Worm (Caenorhabditis elegans): Measurements from ENCODE around the gene coq-2.

coq-2 gene

DNA sequence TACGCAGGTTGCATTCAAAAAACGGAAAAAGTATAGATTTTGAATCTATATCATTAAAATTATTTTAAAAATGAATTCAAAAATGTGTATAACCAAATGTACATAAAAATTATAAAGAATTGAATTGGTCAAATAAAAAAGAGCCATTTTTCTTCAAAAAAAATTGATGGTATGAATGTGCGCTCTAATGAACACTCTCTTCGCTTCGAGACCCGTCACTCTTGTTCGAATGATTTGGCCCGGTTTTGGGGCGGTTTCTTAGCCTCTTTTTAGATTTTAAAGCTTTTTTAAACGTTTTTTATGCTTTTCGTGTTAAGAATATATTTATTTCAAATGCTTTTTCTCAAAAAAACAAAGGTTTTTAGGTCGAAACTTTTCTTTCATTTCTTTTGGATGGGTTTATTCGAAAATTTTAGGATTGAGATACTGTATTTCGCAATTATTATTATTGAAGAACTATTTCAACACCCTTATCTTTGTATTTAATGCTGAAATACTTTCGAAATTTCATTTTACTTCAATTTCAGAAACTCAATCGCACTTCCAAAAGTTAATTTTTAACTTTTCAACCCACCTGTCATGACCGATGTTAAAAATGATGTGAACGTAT is 6.1 kb upstream of the coq-2 start, which contains the start of gene inf-1 (continued):
- TF ChIP-seq isw-1 (GFP tag; IDR thresholded peaks at IDR 0.05) (no peak), swsn-7 (tag; optimal IDR thresholded peaks at IDR 0.05) (peak; percentile 26), nhr-85 (tag) (peak; percentile 57), unc-30 (tag; optimal IDR thresholded peaks at IDR 0.05) (no peak), egl-13 (tag; optimal IDR thresholded peaks at IDR 0.05) (no peak), xbp-1 (tag; optimal IDR thresholded peaks at IDR 0.05) (peak; percentile 44), mep-1 (tag; optimal IDR thresholded peaks at IDR 0.05) (peak; percentile 66), nhr-71 (tag; optimal IDR thresholded peaks at IDR 0.05) (peak; percentile 41), fkh-8 (tag; optimal IDR thresholded peaks at IDR 0.05) (peak; percentile 14), sup-37 (GFP tag; optimal IDR thresholded peaks at IDR 0.05) (no peak), nhr-28 (tag; optimal IDR thresholded peaks at IDR 0.05) (no peak), jun-1 (tag; optimal IDR thresholded peaks at IDR 0.05) (no peak), irx-1 (tag; optimal IDR thresholded peaks at IDR 0.05) (no peak), unc-130 (tag; optimal IDR thresholded peaks at IDR 0.05) (peak; percentile 25), egl-27 (tag; optimal IDR thresholded peaks at IDR 0.05) (no peak), ceh-63 (GFP tag; optimal IDR thresholded peaks at IDR 0.05) (no peak), lin-35 (GFP tag; optimal IDR thresholded peaks at IDR 0.05) (peak; percentile 69 to 81), ztf-4 (tag; optimal IDR thresholded peaks at IDR 0.05) (no peak), fkh-4 (tag; optimal IDR thresholded peaks at IDR 0.05; ENCODE audit: borderline replicate concordance) (no peak), ceh-90 (tag; optimal IDR thresholded peaks at IDR 0.05) (no peak), lin-15B (tag; optimal IDR thresholded peaks at IDR 0.05) (peak; percentile 67), dsc-1 (tag; optimal IDR thresholded peaks at IDR 0.05) (no peak), nhr-84 (tag; optimal IDR thresholded peaks at IDR 0.05) (no peak), dpl-1 (GFP tag; optimal IDR thresholded peaks at IDR 0.05) (peak; percentile 41 to 77 (median 61)), ceh-88 (GFP tag; IDR thresholded peaks at IDR 0.05) (no peak), C04F5.9 (tag; optimal IDR thresholded peaks at IDR 0.05) (no peak), pqm-1 (tag; optimal IDR thresholded peaks at IDR 0.05) (no peak), zip-4 (GFP tag; optimal IDR thresholded peaks at IDR 0.05) (no peak), C34B4.2 (tag; optimal IDR thresholded peaks at IDR 0.05) (no peak), C16A3.4 (tag; optimal IDR thresholded peaks at IDR 0.05) (peak; percentile 55), ama-1 (optimal IDR thresholded peaks at IDR 0.05) (no peak), nhr-47 (tag; optimal IDR thresholded peaks at IDR 0.05) (peak; percentile 18), elt-3 (tag; optimal IDR thresholded peaks at IDR 0.05) (peak in 2 of 6 experiments; percentile 19 to 46), zag-1 (tag; optimal IDR thresholded peaks at IDR 0.05) (no peak), aha-1 (tag; optimal IDR thresholded peaks at IDR 0.05) (no peak), snu-23 (GFP tag; optimal IDR thresholded peaks at IDR 0.05) (peak; percentile 56), tbx-2 (tag; optimal IDR thresholded peaks at IDR 0.05) (no peak), pag-3 (tag; optimal IDR thresholded peaks at IDR 0.05; ENCODE audit: borderline replicate concordance, insufficient read depth) (no peak), unc-86 (tag; optimal IDR thresholded peaks at IDR 0.05) (no peak), efl-3 (GFP tag; optimal IDR thresholded peaks at IDR 0.05) (no peak), ztf-11 (tag; optimal IDR thresholded peaks at IDR 0.05) (no peak), ceh-8 (GFP tag; optimal IDR thresholded peaks at IDR 0.05) (no peak), blmp-1 (tag; optimal IDR thresholded peaks at IDR 0.05) (no peak), hlh-4 (tag; optimal IDR thresholded peaks at IDR 0.05) (no peak), lin-13 (GFP tag; optimal IDR thresholded peaks at IDR 0.05) (peak; percentile 25), alr-1 (tag; optimal IDR thresholded peaks at IDR 0.05; ENCODE audit: borderline replicate concordance) (no peak), efl-1 (optimal IDR thresholded peaks at IDR 0.05) (peak; percentile 63), efl-1 (GFP tag; optimal IDR thresholded peaks at IDR 0.05 in 1 of 2) (peak; percentile 70 to 91), skn-1 (tag; optimal IDR thresholded peaks at IDR 0.05) (peak; percentile 48), unc-98 (GFP tag; IDR thresholded peaks at IDR 0.05) (no peak), lir-3 (tag; optimal IDR thresholded peaks at IDR 0.05; ENCODE audit: poor library complexity) (no peak), elt-2 (tag; optimal IDR thresholded peaks at IDR 0.05) (no peak), aly-2 (tag; optimal IDR thresholded peaks at IDR 0.05) (no peak)

Measured in whole organism, L1 larva.